Fruit fly (Drosophila melanogaster) whole organism, pupa: ENCODE measurements around the gene CG17328.
A peak's percentile ranks its signal among the peaks of the same experiment; 100 is the strongest.

Experiments
- CG10348 ChIP-seq: fragments of 200-800 bp; sonication (Bioruptor generic); IDR thresholded peaks from 2 replicates; pipeline ENCODE4 v1.3.6; 2022; ENCODE audit warnings: missing biosample characterization, missing genetic modification characterization
- CG12605 ChIP-seq: fragments of 200-800 bp; sonication (Bioruptor generic); IDR thresholded peaks from 2 replicates; pipeline ENCODE4 v1.3.6; 2022; ENCODE audit warnings: missing biosample characterization, missing genetic modification characterization
- CG13204 ChIP-seq: fragments of 200-800 bp; sonication (Bioruptor generic); optimal IDR thresholded peaks from 2 replicates; lab custom pipeline; 2018; ENCODE audit warnings: missing biosample characterization, mild to moderate bottlenecking, missing genetic modification characterization, moderate library complexity
- CG14655 ChIP-seq: fragments of 200-800 bp; sonication (Bioruptor generic); optimal IDR thresholded peaks from 3 replicates; lab custom pipeline; 2017; ENCODE audit warnings: mild to moderate bottlenecking, missing biosample characterization, missing genetic modification reagents, missing genetic modification characterization
- CG15710 ChIP-seq: fragments of 200-800 bp; sonication (Bioruptor generic); optimal IDR thresholded peaks from 2 replicates; lab custom pipeline; 2018; ENCODE audit warnings: missing biosample characterization, mild to moderate bottlenecking, missing genetic modification characterization, moderate library complexity
- CG17806 ChIP-seq: fragments of 200-800 bp; sonication (Bioruptor generic); optimal IDR thresholded peaks from 2 replicates; lab custom pipeline; 2018; ENCODE audit warnings: missing biosample characterization, mild to moderate bottlenecking, missing genetic modification characterization, moderate library complexity
- CG32121 ChIP-seq: fragments of 200-800 bp; sonication (Bioruptor generic); IDR thresholded peaks from 2 replicates; pipeline ENCODE4 v1.3.6; 2022; ENCODE audit warnings: missing biosample characterization, missing genetic modification characterization
- CG34367 ChIP-seq: fragments of 200-800 bp; sonication (Bioruptor generic); optimal IDR thresholded peaks from 2 replicates; lab custom pipeline; 2018; ENCODE audit warnings: missing biosample characterization, mild to moderate bottlenecking, missing genetic modification characterization
- CG4496 ChIP-seq: fragments of 200-800 bp; sonication (Bioruptor generic); IDR thresholded peaks from 3 replicates; pipeline ENCODE4 v1.3.6; 2022; ENCODE audit warnings: missing biosample characterization, missing genetic modification characterization
- CG8159 ChIP-seq: fragments of 200-800 bp; sonication (Bioruptor generic); optimal IDR thresholded peaks from 3 replicates; lab custom pipeline; 2018; ENCODE audit warnings: missing biosample characterization, mild to moderate bottlenecking, missing genetic modification characterization, moderate library complexity
- CG8301 ChIP-seq: fragments of 200-800 bp; sonication (Bioruptor generic); optimal IDR thresholded peaks from 2 replicates; lab custom pipeline; 2018; ENCODE audit warnings: missing biosample characterization, mild to moderate bottlenecking, missing genetic modification characterization
- CG9948 ChIP-seq: fragments of 200-800 bp; sonication (Bioruptor generic); optimal IDR thresholded peaks from 2 replicates; lab custom pipeline; 2018; ENCODE audit warnings: missing biosample characterization, mild to moderate bottlenecking, missing genetic modification characterization, moderate library complexity
- D1 ChIP-seq: fragments of 200-800 bp; sonication (Bioruptor generic); optimal IDR thresholded peaks from 2 replicates; lab custom pipeline; 2018; ENCODE audit warnings: missing biosample characterization, mild to moderate bottlenecking, missing genetic modification characterization, moderate library complexity
- EcR ChIP-seq: fragments of 200-800 bp; sonication (Bioruptor generic); optimal IDR thresholded peaks from 3 replicates; lab custom pipeline; 2019; ENCODE audit warnings: missing biosample characterization, missing genetic modification characterization, mild to moderate bottlenecking, moderate library complexity, missing genetic modification reagents
- Ets98B ChIP-seq: fragments of 200-800 bp; sonication (Bioruptor generic); IDR thresholded peaks from 2 replicates; pipeline ENCODE4 v1.3.6; 2022; ENCODE audit warnings: missing biosample characterization, missing genetic modification characterization
- Pif1A ChIP-seq: fragments of 200-800 bp; sonication (Bioruptor generic); optimal IDR thresholded peaks from 3 replicates; lab custom pipeline; 2016; ENCODE audit warnings: missing biosample characterization, missing genetic modification characterization
- Pif1B ChIP-seq: fragments of 200-800 bp; sonication (Bioruptor generic); optimal IDR thresholded peaks from 3 replicates; lab custom pipeline; 2016; ENCODE audit warnings: missing biosample characterization, missing genetic modification characterization
- Snoo ChIP-seq: fragments of 200-800 bp; sonication (Bioruptor generic); optimal IDR thresholded peaks from 3 replicates; lab custom pipeline; 2017; ENCODE audit warnings: missing biosample characterization, mild to moderate bottlenecking, missing genetic modification characterization, inconsistent platforms
- fd96Ca ChIP-seq: fragments of 200-800 bp; sonication (Bioruptor generic); IDR thresholded peaks from 3 replicates; pipeline ENCODE4 v1.3.6; 2022; ENCODE audit warnings: missing biosample characterization, missing genetic modification characterization
- gl ChIP-seq: fragments of 200-800 bp; sonication (Bioruptor generic); optimal IDR thresholded peaks from 2 replicates; lab custom pipeline; 2018; ENCODE audit warnings: missing biosample characterization, mild to moderate bottlenecking, missing genetic modification characterization
- rn ChIP-seq: fragments of 200-800 bp; sonication (Bioruptor generic); IDR thresholded peaks from 2 replicates; pipeline ENCODE4 v1.3.6; 2022; ENCODE audit warnings: missing biosample characterization, missing genetic modification characterization

The CG17328 gene

DNA sequence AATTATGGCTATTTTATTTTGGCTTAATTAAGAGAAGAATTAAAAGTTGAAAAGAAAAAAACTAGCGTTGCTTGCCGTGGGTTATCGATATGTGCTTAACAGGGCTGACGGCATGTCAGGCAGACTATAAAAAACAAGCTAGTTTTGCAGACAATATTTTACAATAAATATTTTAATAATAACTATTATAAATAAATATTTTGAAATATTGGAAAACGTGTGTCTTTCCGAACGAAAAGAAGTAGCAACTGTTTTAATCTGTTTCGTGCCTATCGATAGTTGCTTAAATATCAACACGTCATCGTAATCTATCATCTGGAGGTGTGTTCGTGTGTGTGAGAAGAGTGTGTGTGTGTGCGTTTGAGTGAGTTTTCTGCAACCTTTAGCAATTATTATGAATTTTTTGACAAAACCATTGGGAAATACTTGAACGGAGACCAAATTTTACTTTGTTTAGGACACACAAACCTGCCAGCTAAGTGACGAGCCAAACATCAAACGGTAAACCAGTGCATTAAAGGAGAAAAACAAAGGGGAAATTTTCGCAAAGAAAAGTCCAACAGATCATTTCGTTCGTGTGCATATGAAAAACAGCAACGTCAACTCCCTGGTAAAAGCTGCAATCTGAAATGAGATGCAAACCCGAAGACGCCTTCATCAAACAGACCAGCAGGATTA, 7.4 kb downstream of the CG17328 start, which contains the start of the genes CG5861 and Syx5:
TSS of gene CG5861 (minus strand) at position 273 of the 678 bp plus-strand sequence.
TSS of gene Syx5 (plus strand) at position 321 of the 678 bp plus-strand sequence.
- TF ChIP-seq Pif1A (GFP tag; lab: Kevin White, UChicago) (no peak), CG4496 (no peak), CG32121 (GFP tag; lab: Robert Waterston, UW) (peak; percentile 57; the same call in 1 of the 2 replicates), D1 (tag; lab: Kevin White, UChicago) (no peak), fd96Ca (GFP tag; lab: Robert Waterston, UW) (no peak; the same call in 2 of the 3 replicates), CG8301 (tag; lab: Kevin White, UChicago) (no peak), CG10348 (GFP tag; lab: Robert Waterston, UW) (no peak), CG12605 (GFP tag; lab: Robert Waterston, UW) (no peak), gl (tag; lab: Kevin White, UChicago) (no peak), Pif1B (GFP tag; lab: Kevin White, UChicago) (no peak), Ets98B (GFP tag; lab: Robert Waterston, UW) (peak; percentile 60), CG34367 (tag; lab: Kevin White, UChicago) (no peak), CG8159 (tag; lab: Kevin White, UChicago) (no peak), CG15710 (tag; lab: Kevin White, UChicago) (peak; percentile 42), EcR (GFP tag; lab: Kevin White, UChicago) (peak; percentile 0), CG17806 (tag; lab: Kevin White, UChicago) (peak; percentile 37), rn (GFP tag; lab: Robert Waterston, UW) (peak; percentile 42; the same call in 1 of the 2 replicates), CG9948 (tag; lab: Kevin White, UChicago) (peak; percentile 12), CG14655 (no peak), Snoo (tag; lab: Kevin White, UChicago) (peak; percentile 29), CG13204 (GFP tag; lab: Kevin White, UChicago) (no peak)

DNA sequence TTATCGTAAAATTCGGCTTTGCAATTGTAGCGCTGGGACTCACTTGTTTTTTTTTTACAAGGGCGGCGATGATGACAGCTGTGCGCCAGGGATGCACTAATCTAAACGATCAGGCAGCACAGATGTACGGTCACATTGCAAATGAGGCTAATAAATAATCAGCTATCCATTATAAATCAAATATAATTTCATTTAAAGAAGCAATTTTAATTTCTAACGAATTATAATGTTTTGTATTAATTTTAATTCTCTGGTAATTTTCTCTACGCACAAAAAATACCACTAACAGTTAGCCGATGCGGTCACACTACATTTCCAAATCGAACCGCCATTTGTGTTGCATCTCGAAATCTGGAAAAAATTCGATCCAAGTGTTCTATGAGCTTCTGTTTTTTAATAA, 10.9 kb downstream of the CG17328 start, which contains the start of the genes cni and fzy:
TSS of gene cni (minus strand) at position 79 of the 400 bp plus-strand sequence.
TSS of gene fzy (plus strand) at position 309 of the 400 bp plus-strand sequence.
- TF ChIP-seq Pif1A (GFP tag; lab: Kevin White, UChicago) = no peak
- no peak for TF ChIP-seq EcR (GFP tag; lab: Kevin White, UChicago)
- no peak for TF ChIP-seq CG9948 (tag; lab: Kevin White, UChicago)
- no peak for TF ChIP-seq CG10348 (GFP tag; lab: Robert Waterston, UW)
- no peak for TF ChIP-seq CG15710 (tag; lab: Kevin White, UChicago)
- TF ChIP-seq D1 (tag; lab: Kevin White, UChicago) = no peak
- TF ChIP-seq CG8159 (tag; lab: Kevin White, UChicago) = no peak
- no peak for TF ChIP-seq Pif1B (GFP tag; lab: Kevin White, UChicago)
- TF ChIP-seq CG34367 (tag; lab: Kevin White, UChicago) = no peak
- TF ChIP-seq CG4496 = no peak
- TF ChIP-seq CG32121 (GFP tag; lab: Robert Waterston, UW) = no peak
- TF ChIP-seq fd96Ca (GFP tag; lab: Robert Waterston, UW) = no peak
- no peak for TF ChIP-seq Snoo (tag; lab: Kevin White, UChicago)
- no peak for TF ChIP-seq CG8301 (tag; lab: Kevin White, UChicago)
- TF ChIP-seq CG13204 (GFP tag; lab: Kevin White, UChicago) = no peak
- TF ChIP-seq CG14655 = no peak
- TF ChIP-seq CG17806 (tag; lab: Kevin White, UChicago) = no peak
- TF ChIP-seq gl (tag; lab: Kevin White, UChicago) = no peak
- no peak for TF ChIP-seq CG12605 (GFP tag; lab: Robert Waterston, UW)
- TF ChIP-seq, all 21 proteins: peak for 0

DNA sequence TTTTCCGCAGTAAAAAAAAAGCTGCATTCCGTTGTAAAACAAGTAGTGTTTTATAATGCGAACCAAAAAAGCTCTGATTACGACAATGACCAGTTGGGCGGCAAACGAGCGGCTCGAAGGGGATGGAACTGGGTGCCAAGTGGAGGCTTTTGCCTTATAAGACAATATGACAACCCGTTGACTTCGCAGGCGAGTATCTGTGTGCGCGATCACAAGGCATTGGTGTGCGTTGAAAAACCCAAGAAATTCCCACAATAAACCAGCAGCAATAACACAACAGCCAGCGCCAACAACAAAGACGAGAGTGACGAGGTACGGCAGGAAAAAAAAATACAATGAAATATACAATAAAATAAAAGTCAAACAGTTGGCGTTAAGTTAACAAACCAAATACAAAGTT, 15.3 kb downstream of the CG17328 start:
- TF ChIP-seq Pif1A (GFP tag; lab: Kevin White, UChicago) (no peak), CG32121 (GFP tag; lab: Robert Waterston, UW) (peak; percentile 40; the same call in 1 of the 2 replicates), CG17806 (tag; lab: Kevin White, UChicago) (no peak), EcR (GFP tag; lab: Kevin White, UChicago) (peak; percentile 86), CG8159 (tag; lab: Kevin White, UChicago) (no peak), Pif1B (GFP tag; lab: Kevin White, UChicago) (no peak), fd96Ca (GFP tag; lab: Robert Waterston, UW) (no peak; the same call in 2 of the 3 replicates), rn (GFP tag; lab: Robert Waterston, UW) (0 out of 2 replicates have a peak, but pooled peaks have one; percentile 15), CG8301 (tag; lab: Kevin White, UChicago) (no peak), CG9948 (tag; lab: Kevin White, UChicago) (no peak), CG4496 (no peak), gl (tag; lab: Kevin White, UChicago) (peak; percentile 66), CG13204 (GFP tag; lab: Kevin White, UChicago) (no peak), CG12605 (GFP tag; lab: Robert Waterston, UW) (peak; percentile 60), Snoo (tag; lab: Kevin White, UChicago) (peak; percentile 23), Ets98B (GFP tag; lab: Robert Waterston, UW) (peak; percentile 44; the same call in 1 of the 2 replicates), CG10348 (GFP tag; lab: Robert Waterston, UW) (no peak), CG14655 (no peak), D1 (tag; lab: Kevin White, UChicago) (no peak), CG15710 (tag; lab: Kevin White, UChicago) (peak; percentile 16), CG34367 (tag; lab: Kevin White, UChicago) (peak; percentile 3)

DNA sequence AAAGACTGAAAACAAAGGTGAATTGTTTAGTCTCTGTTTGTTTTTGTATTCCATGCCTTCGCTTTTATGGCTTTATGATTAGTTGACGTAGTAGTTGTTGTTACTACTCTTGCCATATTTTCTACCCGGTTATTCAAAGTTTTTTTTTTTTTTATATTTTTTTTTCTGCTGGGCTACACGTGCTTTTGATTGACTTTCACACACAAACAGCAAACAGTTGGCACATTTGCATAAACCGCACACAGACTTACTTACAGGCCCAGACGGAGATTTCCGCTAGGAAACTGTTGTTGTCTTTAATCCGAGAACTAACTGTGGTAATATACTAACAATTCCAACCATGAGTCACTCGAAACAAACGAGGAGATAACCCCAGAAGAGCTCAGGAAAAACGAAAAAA, 16.1 kb downstream of the CG17328 start:
- no peak for TF ChIP-seq EcR (GFP tag; lab: Kevin White, UChicago)
- TF ChIP-seq CG34367 (tag; lab: Kevin White, UChicago) = no peak
- TF ChIP-seq CG9948 (tag; lab: Kevin White, UChicago) = no peak
- no peak for TF ChIP-seq rn (GFP tag; lab: Robert Waterston, UW)
- no peak for TF ChIP-seq gl (tag; lab: Kevin White, UChicago)
- TF ChIP-seq Ets98B (GFP tag; lab: Robert Waterston, UW) = no peak
- TF ChIP-seq CG32121 (GFP tag; lab: Robert Waterston, UW) = no peak
- TF ChIP-seq CG10348 (GFP tag; lab: Robert Waterston, UW) = no peak
